Worm (Caenorhabditis elegans) whole organism, L2 larva: ENCODE data around the gene cyp-13B1.
A peak's percentile ranks its signal among the peaks of the same experiment; 100 is the strongest.

Experiments used
- C34F6.9 ChIP-seq: fragments of 150-350 bp; optimal IDR thresholded peaks from 2 replicates; lab custom pipeline; 2014; ENCODE audit warnings: missing biosample characterization, missing genetic modification characterization
- F13H6.1 ChIP-seq: sonication (generic microtip); optimal IDR thresholded peaks from 2 replicates; lab custom pipeline; 2016; ENCODE audit warnings: missing genetic modification characterization, missing compliant biosample characterization
- R02D3.7 ChIP-seq: fragments of 150-350 bp; optimal IDR thresholded peaks from 2 replicates; lab custom pipeline; 2014; ENCODE audit warnings: missing biosample characterization, missing genetic modification characterization
- alr-1 ChIP-seq: fragments of 150-350 bp; optimal IDR thresholded peaks from 2 replicates; lab custom pipeline; 2014; ENCODE audit warnings: missing biosample characterization, missing genetic modification characterization
- aly-2 ChIP-seq: fragments of 150-350 bp; optimal IDR thresholded peaks from 2 replicates; lab custom pipeline; 2014; ENCODE audit warnings: missing biosample characterization, missing genetic modification characterization
- blmp-1 ChIP-seq: sonication (generic microtip); optimal IDR thresholded peaks from 2 replicates; lab custom pipeline; 2017; ENCODE audit warnings: missing genetic modification characterization, mild to moderate bottlenecking, missing compliant biosample characterization, antibody characterized with exemption, moderate library complexity; ENCODE audit not compliant: insufficient read depth
- ceh-16 ChIP-seq: fragments of 150-350 bp; optimal IDR thresholded peaks from 2 replicates; lab custom pipeline; 2014; ENCODE audit warnings: missing biosample characterization, missing genetic modification characterization
- ceh-82 ChIP-seq: fragments of 150-350 bp; optimal IDR thresholded peaks from 2 replicates; lab custom pipeline; 2014; ENCODE audit warnings: missing biosample characterization, missing genetic modification characterization
- crh-2 ChIP-seq: sonication (generic microtip); optimal IDR thresholded peaks from 2 replicates; lab custom pipeline; 2017; ENCODE audit warnings: missing biosample characterization, missing genetic modification characterization
- egl-27 ChIP-seq: sonication (generic microtip); optimal IDR thresholded peaks from 3 replicates; lab custom pipeline; 2017; ENCODE audit warnings: missing biosample characterization, missing genetic modification reagents, missing genetic modification characterization
- elt-1 ChIP-seq: fragments of 150-350 bp; optimal IDR thresholded peaks from 2 replicates; lab custom pipeline; 2014; ENCODE audit warnings: missing biosample characterization, missing genetic modification characterization
- fos-1 ChIP-seq: fragments of 150-350 bp; optimal IDR thresholded peaks from 2 replicates; lab custom pipeline; 2014; ENCODE audit warnings: missing biosample characterization, missing genetic modification characterization
- gmeb-1 ChIP-seq: fragments of 150-350 bp; optimal IDR thresholded peaks from 2 replicates; lab custom pipeline; 2014; ENCODE audit warnings: missing biosample characterization, missing genetic modification characterization
- lin-11 ChIP-seq: fragments of 150-350 bp; sonication (generic microtip); optimal IDR thresholded peaks from 2 replicates; lab custom pipeline; 2014; ENCODE audit warnings: missing biosample characterization, missing genetic modification characterization, inconsistent platforms, mixed read lengths
- lin-13 ChIP-seq: fragments of 150-350 bp; optimal IDR thresholded peaks from 2 replicates; lab custom pipeline; 2014; ENCODE audit warnings: missing biosample characterization, missing genetic modification reagents, missing genetic modification characterization
- lin-39 ChIP-seq: fragments of 150-350 bp; optimal IDR thresholded peaks from 2 replicates; lab custom pipeline; 2014; ENCODE audit warnings: missing biosample characterization, missing genetic modification reagents, missing genetic modification characterization
- lsy-2 ChIP-seq, 2 experiments: fragments of 150-350 bp in 1 of 2; sonication (generic microtip) in 1 of 2; optimal IDR thresholded peaks; 2 replicates each; lab custom pipeline; 2014 to 2017; ENCODE audit warnings: missing biosample characterization in 2 of 2, missing genetic modification characterization in 2 of 2
- mab-5 ChIP-seq: fragments of 150-350 bp; optimal IDR thresholded peaks from 2 replicates; lab custom pipeline; 2014; ENCODE audit warnings: missing biosample characterization, missing genetic modification characterization
- mdl-1 ChIP-seq, 2 experiments: fragments of 150-350 bp in 1 of 2; sonication (generic microtip) in 1 of 2; optimal IDR thresholded peaks; 2 replicates each; lab custom pipeline; 2017; ENCODE audit warnings: missing biosample characterization in 2 of 2, missing genetic modification characterization in 2 of 2
- nhr-10 ChIP-seq: sonication (generic microtip); optimal IDR thresholded peaks from 2 replicates; lab custom pipeline; 2017; ENCODE audit warnings: missing biosample characterization, missing genetic modification characterization
- nhr-12 ChIP-seq: fragments of 150-350 bp; optimal IDR thresholded peaks from 2 replicates; lab custom pipeline; 2014; ENCODE audit warnings: missing biosample characterization, missing genetic modification characterization
- nhr-129 ChIP-seq: fragments of 150-350 bp; optimal IDR thresholded peaks from 2 replicates; lab custom pipeline; 2014; ENCODE audit warnings: missing biosample characterization, missing genetic modification characterization
- nhr-21 ChIP-seq: fragments of 150-350 bp; optimal IDR thresholded peaks from 2 replicates; lab custom pipeline; 2014; ENCODE audit warnings: missing biosample characterization, missing genetic modification characterization
- nhr-23 ChIP-seq: fragments of 150-350 bp; optimal IDR thresholded peaks from 2 replicates; lab custom pipeline; 2014; ENCODE audit warnings: missing biosample characterization, missing genetic modification reagents, missing genetic modification characterization
- nhr-237 ChIP-seq: fragments of 150-350 bp; optimal IDR thresholded peaks from 2 replicates; lab custom pipeline; 2014; ENCODE audit warnings: missing biosample characterization, missing genetic modification characterization
- nhr-25 ChIP-seq: fragments of 150-350 bp; sonication (generic microtip); optimal IDR thresholded peaks from 3 replicates; lab custom pipeline; 2014; ENCODE audit warnings: missing biosample characterization, missing genetic modification characterization
- nhr-6 ChIP-seq: fragments of 150-350 bp; optimal IDR thresholded peaks from 2 replicates; lab custom pipeline; 2014; ENCODE audit warnings: missing biosample characterization, missing genetic modification characterization
- nhr-77 ChIP-seq: fragments of 150-350 bp; optimal IDR thresholded peaks from 2 replicates; lab custom pipeline; 2014; ENCODE audit warnings: missing biosample characterization, missing genetic modification characterization
- sem-4 ChIP-seq: fragments of 150-350 bp; optimal IDR thresholded peaks from 2 replicates; lab custom pipeline; 2014; ENCODE audit warnings: missing biosample characterization, missing genetic modification reagents, missing genetic modification characterization
- sma-3 ChIP-seq: sonication (generic microtip); optimal IDR thresholded peaks from 2 replicates; lab custom pipeline; 2016; ENCODE audit warnings: missing genetic modification reagents, missing genetic modification characterization, missing compliant biosample characterization
- sma-9 ChIP-seq, 2 experiments: fragments of 150-350 bp in 1 of 2; sonication (generic microtip) in 1 of 2; optimal IDR thresholded peaks; 2 replicates each; lab custom pipeline; 2014 to 2016; ENCODE audit warnings: missing genetic modification characterization in 2 of 2, mild to moderate bottlenecking in 1 of 2, missing biosample characterization in 1 of 2, missing compliant biosample characterization in 1 of 2, missing genetic modification reagents in 1 of 2, moderate library complexity in 1 of 2
- snpc-4 ChIP-seq: fragments of 150-350 bp; optimal IDR thresholded peaks from 2 replicates; lab custom pipeline; 2014; ENCODE audit warnings: missing biosample characterization, missing genetic modification characterization
- unc-55 ChIP-seq: fragments of 150-350 bp; sonication (generic microtip); optimal IDR thresholded peaks from 3 replicates; lab custom pipeline; 2014; ENCODE audit warnings: missing biosample characterization, missing genetic modification reagents, missing genetic modification characterization
- unc-62 ChIP-seq: fragments of 150-350 bp; optimal IDR thresholded peaks from 2 replicates; lab custom pipeline; 2014; ENCODE audit warnings: missing biosample characterization, missing genetic modification reagents, missing genetic modification characterization
- zag-1 ChIP-seq: fragments of 150-350 bp; optimal IDR thresholded peaks from 2 replicates; lab custom pipeline; 2014; ENCODE audit warnings: missing biosample characterization, missing genetic modification characterization
- ztf-11 ChIP-seq: sonication (generic microtip); optimal IDR thresholded peaks from 2 replicates; lab custom pipeline; 2017; ENCODE audit warnings: missing biosample characterization, missing genetic modification characterization
- ztf-4 ChIP-seq: fragments of 150-350 bp; optimal IDR thresholded peaks from 2 replicates; lab custom pipeline; 2014; ENCODE audit warnings: missing biosample characterization, missing genetic modification characterization

Gene cyp-13B1

ce11 chrX:13396550-13397023, 12.9 kb downstream of the cyp-13B1 start, which contains the start of gene F02C12.3:
TSS of gene F02C12.3 (plus strand) at chrX:13396973.
- TF ChIP-seq ztf-4 (tag; lab: Kevin White, UChicago) (peak; percentile 74), ztf-11 (tag; lab: Kevin White, UChicago) (no peak), egl-27 (peak; percentile 75), zag-1 (tag; lab: Kevin White, UChicago) (no peak), sem-4 (tag; lab: Kevin White, UChicago) (peak; percentile 72), C34F6.9 (peak; percentile 85), lin-11 (tag; lab: Kevin White, UChicago) (peak; percentile 82), elt-1 (no peak), nhr-25 (peak; percentile 90), unc-55 (peak; percentile 89), gmeb-1 (tag; lab: Kevin White, UChicago) (peak; percentile 81), lsy-2 (tag; optimal IDR thresholded peaks at IDR 0.05; lab: Kevin White, UChicago) (peak; percentile 74 to 91), nhr-10 (tag; lab: Kevin White, UChicago) (no peak), blmp-1 (tag; lab: Kevin White, UChicago) (peak; percentile 36), mdl-1 (tag; optimal IDR thresholded peaks at IDR 0.05; lab: Kevin White, UChicago) (peak; percentile 16 to 20), snpc-4 (tag; lab: Kevin White, UChicago) (peak; percentile 38), ceh-82 (tag; lab: Kevin White, UChicago) (peak; percentile 27), nhr-77 (no peak), R02D3.7 (tag; lab: Kevin White, UChicago) (peak; percentile 92), nhr-237 (tag; lab: Kevin White, UChicago) (peak; percentile 10), sma-9 (GFP tag; optimal IDR thresholded peaks at IDR 0.05; lab: Kevin White, UChicago) (peak; percentile 96), sma-9 (tag; optimal IDR thresholded peaks at IDR 0.05; lab: Kevin White, UChicago) (no peak), sma-3 (GFP tag; lab: Kevin White, UChicago) (peak; percentile 89), nhr-129 (peak; percentile 63), aly-2 (tag; lab: Kevin White, UChicago) (no peak), mab-5 (tag; lab: Kevin White, UChicago) (peak; percentile 85), ceh-16 (peak; percentile 46), F13H6.1 (tag; lab: Kevin White, UChicago) (peak; percentile 89), nhr-21 (peak; percentile 90), lin-39 (no peak), fos-1 (tag; lab: Kevin White, UChicago) (peak; percentile 43), nhr-6 (tag; lab: Kevin White, UChicago) (peak; percentile 80), crh-2 (tag; lab: Kevin White, UChicago) (peak; percentile 88), lin-13 (peak; percentile 80), nhr-12 (tag; lab: Kevin White, UChicago) (peak; percentile 33)

- TF ChIP-seq snpc-4 (tag; lab: Kevin White, UChicago): no peak
- TF ChIP-seq zag-1 (tag; lab: Kevin White, UChicago): no peak
- no peak for TF ChIP-seq lsy-2 (tag; optimal IDR thresholded peaks at IDR 0.05; lab: Kevin White, UChicago)
- no peak for TF ChIP-seq fos-1 (tag; lab: Kevin White, UChicago)
- TF ChIP-seq ztf-4 (tag; lab: Kevin White, UChicago): no peak
- TF ChIP-seq R02D3.7 (tag; lab: Kevin White, UChicago): no peak
- TF ChIP-seq sma-3 (GFP tag; lab: Kevin White, UChicago): no peak
- TF ChIP-seq nhr-23 (tag; lab: Kevin White, UChicago): no peak
- TF ChIP-seq alr-1: no peak
- TF ChIP-seq nhr-21: no peak
- TF ChIP-seq mdl-1 (tag; optimal IDR thresholded peaks at IDR 0.05; lab: Kevin White, UChicago): no peak
- no peak for TF ChIP-seq ztf-11 (tag; lab: Kevin White, UChicago)
- no peak for TF ChIP-seq egl-27
These were observed 14.5 kb downstream of the cyp-13B1 start, which contains the start of gene irld-2 for ce11 chrX:13394971-13395370. TSS of gene irld-2 (minus strand) at chrX:13395071.

ce11 chrX:13388829-13389228, 20.6 kb downstream of the cyp-13B1 start:
- peak; percentile 16 for TF ChIP-seq nhr-129
- peak; percentile 9 for TF ChIP-seq elt-1
- TF ChIP-seq sem-4 (tag; lab: Kevin White, UChicago): peak; percentile 13
- no peak for TF ChIP-seq unc-62 (GFP tag; lab: Kevin White, UChicago)
- TF ChIP-seq nhr-25: peak; percentile 70
- TF ChIP-seq sma-9 (GFP tag; optimal IDR thresholded peaks at IDR 0.05; lab: Kevin White, UChicago): no peak
- TF ChIP-seq sma-9 (tag; optimal IDR thresholded peaks at IDR 0.05; lab: Kevin White, UChicago): no peak
- TF ChIP-seq ceh-16: peak; percentile 77
- TF ChIP-seq lin-39: no peak
- TF ChIP-seq blmp-1 (tag; lab: Kevin White, UChicago): peak; percentile 20
- peak; percentile 4 for TF ChIP-seq sma-3 (GFP tag; lab: Kevin White, UChicago)
- TF ChIP-seq, all 48 proteins: peak for 7
